Fruit fly (Drosophila melanogaster): ENCODE results near the gene CG34155.
A peak's percentile ranks its signal among the peaks of the same experiment; 100 is the strongest.

The CG34155 gene

DNA sequence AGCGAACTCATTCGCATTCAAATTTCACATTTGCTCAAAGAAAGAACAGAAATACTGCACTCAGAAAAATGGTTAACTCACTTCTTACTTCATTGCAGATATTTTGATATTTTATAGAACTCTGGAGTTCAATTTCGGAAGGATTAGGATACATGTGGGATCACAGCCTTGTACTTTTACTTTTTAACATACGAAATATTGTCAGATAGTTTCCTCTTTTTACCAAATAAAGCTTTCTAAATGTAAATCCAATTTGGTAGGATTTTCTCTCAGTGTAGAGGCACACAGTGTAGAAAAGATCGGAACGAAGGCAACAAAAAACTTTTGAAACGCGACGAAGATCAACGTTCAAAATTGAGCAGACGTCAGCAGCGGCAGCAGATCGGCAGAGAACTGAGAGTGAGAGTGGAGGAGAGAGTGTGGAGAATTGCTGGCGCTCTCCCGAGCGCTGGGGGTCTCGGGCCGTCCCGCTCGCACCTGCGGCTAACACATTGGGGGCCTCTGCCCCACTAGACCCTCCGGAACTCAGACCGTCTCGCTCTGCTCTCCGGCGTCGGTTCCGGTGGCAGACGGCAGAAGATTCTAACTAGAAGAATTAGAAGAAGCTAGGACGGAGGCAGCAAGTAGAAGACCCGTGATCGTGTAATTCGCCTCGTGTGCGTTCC lies 27.9 kb downstream of the CG34155 start, which contains the start of gene tmod (continued):
- TF ChIP-seq Hr3 (GFP tag; optimal IDR thresholded peaks at IDR 0.05): peak; percentile 23
- no peak for TF ChIP-seq wor (GFP tag; IDR thresholded peaks at IDR 0.05)
- peak; percentile 42 for TF ChIP-seq CG10267 (tag; optimal IDR thresholded peaks at IDR 0.05)
- no peak for TF ChIP-seq Vsx1 (GFP tag; optimal IDR thresholded peaks at IDR 0.05)
- TF ChIP-seq bbx (GFP tag; IDR thresholded peaks at IDR 0.05; ENCODE audit: partially characterized antibody): peak; percentile 35; the same call in 1 of the 2 replicates
- TF ChIP-seq Pdp1 (GFP tag; optimal IDR thresholded peaks at IDR 0.05): peak in 1 of 2 experiments; percentile 53
- 0 out of 2 replicates have a peak, but pooled peaks have one; percentile 28 for TF ChIP-seq CG9215 (GFP tag; IDR thresholded peaks at IDR 0.05)
- TF ChIP-seq Neu2 (GFP tag; optimal IDR thresholded peaks at IDR 0.05; ENCODE audit: borderline replicate concordance): no peak
- TF ChIP-seq zen2 (GFP tag; IDR thresholded peaks at IDR 0.05; ENCODE audit: partially characterized antibody): peak; percentile 32; the same call in 1 of the 3 replicates
- peak; percentile 57 for TF ChIP-seq pnt (GFP tag; optimal IDR thresholded peaks at IDR 0.05)
- TF ChIP-seq hkb (optimal IDR thresholded peaks at IDR 0.05): no peak
- peak; percentile 49; the same call in 1 of the 2 replicates for TF ChIP-seq hkb (GFP tag; IDR thresholded peaks at IDR 0.05)
- TF ChIP-seq dmrt99B (tag; optimal IDR thresholded peaks at IDR 0.05): peak; percentile 80
- peak; percentile 91 for TF ChIP-seq sens (GFP tag)
- TF ChIP-seq onecut (GFP tag; IDR thresholded peaks at IDR 0.05): 0 out of 2 replicates have a peak, but pooled peaks have one; percentile 28
- peak; percentile 55 for TF ChIP-seq CG31441 (GFP tag; IDR thresholded peaks at IDR 0.05)
- no peak for TF ChIP-seq Oaz (GFP tag; IDR thresholded peaks at IDR 0.05)
- 0 out of 2 replicates have a peak, but pooled peaks have one; percentile 7 for TF ChIP-seq NFAT (GFP tag; IDR thresholded peaks at IDR 0.05)
- peak; percentile 52; the same call in 1 of the 2 replicates for TF ChIP-seq chm (GFP tag; IDR thresholded peaks at IDR 0.05)
- 0 out of 2 replicates have a peak, but pooled peaks have one; percentile 5 for TF ChIP-seq CG14441 (GFP tag; IDR thresholded peaks at IDR 0.05)
- peak; percentile 43 for TF ChIP-seq CG3281 (GFP tag; optimal IDR thresholded peaks at IDR 0.05)
- TF ChIP-seq fru (optimal IDR thresholded peaks at IDR 0.05): no peak
- peak; percentile 64 for TF ChIP-seq CG10543 (GFP tag; optimal IDR thresholded peaks at IDR 0.05)
- TF ChIP-seq CG8281 (tag; optimal IDR thresholded peaks at IDR 0.05): peak; percentile 23
- no peak for TF ChIP-seq da (GFP tag; optimal IDR thresholded peaks at IDR 0.05)
- TF ChIP-seq fd64A (GFP tag; optimal IDR thresholded peaks at IDR 0.05): peak; percentile 6
- no peak for TF ChIP-seq CG2116 (GFP tag; optimal IDR thresholded peaks at IDR 0.05)
- TF ChIP-seq NC2β (GFP tag; optimal IDR thresholded peaks at IDR 0.05): no peak
- peak; percentile 46 for TF ChIP-seq tap (tag; optimal IDR thresholded peaks at IDR 0.05)
- peak; percentile 1 for TF ChIP-seq Sry-δ (GFP tag; optimal IDR thresholded peaks at IDR 0.05)
- TF ChIP-seq CG5245 (GFP tag; optimal IDR thresholded peaks at IDR 0.05): no peak
- TF ChIP-seq CG11398 (GFP tag; optimal IDR thresholded peaks at IDR 0.05): no peak
- TF ChIP-seq mirr (GFP tag; optimal IDR thresholded peaks at IDR 0.05): peak; percentile 32
- TF ChIP-seq jigr1 (GFP tag; IDR thresholded peaks at IDR 0.05): no peak
- no peak for TF ChIP-seq YL-1 (GFP tag; optimal IDR thresholded peaks at IDR 0.05)
- peak; percentile 95 for TF ChIP-seq aop (GFP tag; IDR thresholded peaks at IDR 0.05)
- no peak for TF ChIP-seq MESR4 (GFP tag; optimal IDR thresholded peaks at IDR 0.05)
- TF ChIP-seq Hr39 (optimal IDR thresholded peaks at IDR 0.05): no peak
- TF ChIP-seq sc (optimal IDR thresholded peaks at IDR 0.05): no peak
- TF ChIP-seq sc (GFP tag; optimal IDR thresholded peaks at IDR 0.05): peak; percentile 55
- TF ChIP-seq CG8290 (GFP tag; optimal IDR thresholded peaks at IDR 0.05): no peak
- peak in 1 of 2 experiments; percentile 38 for TF ChIP-seq CG8290 (tag; optimal IDR thresholded peaks at IDR 0.05)
- TF ChIP-seq ems (GFP tag; optimal IDR thresholded peaks at IDR 0.05): peak; percentile 13
- TF ChIP-seq CG9932 (GFP tag; IDR thresholded peaks at IDR 0.05): 0 out of 2 replicates have a peak, but pooled peaks have one; percentile 16
- no peak for TF ChIP-seq Dfd (GFP tag; optimal IDR thresholded peaks at IDR 0.05)
- TF ChIP-seq CG1602 (GFP tag; optimal IDR thresholded peaks at IDR 0.05): peak; percentile 5
- TF ChIP-seq CkIIα-i1 (GFP tag; IDR thresholded peaks at IDR 0.05): no peak
- TF ChIP-seq Poxn (GFP tag; IDR thresholded peaks at IDR 0.05): no peak
- peak; percentile 25 for TF ChIP-seq CG3407 (GFP tag; optimal IDR thresholded peaks at IDR 0.05)
- TF ChIP-seq CG12391 (tag; optimal IDR thresholded peaks at IDR 0.05): peak; percentile 62
- TF ChIP-seq croc (GFP tag; conservative IDR thresholded peaks at IDR 0.05): peak; percentile 21; the same call in 1 of the 3 replicates

All from whole organism, embryonic.